Fruit fly (Drosophila melanogaster) whole organism, embryonic: Measurements from ENCODE around the gene Ubqn.
A peak's percentile ranks its signal among the peaks of the same experiment; 100 is the strongest.

Experiments used
- CG10209 ChIP-seq: fragments of 200-800 bp; sonication (Bioruptor generic); optimal IDR thresholded peaks from 3 replicates; lab custom pipeline; 2017; ENCODE audit warnings: missing biosample characterization, mild to moderate bottlenecking, missing genetic modification characterization, missing genetic modification reagents
- CG10274 ChIP-seq: fragments of 200-800 bp; sonication (Bioruptor generic); optimal IDR thresholded peaks from 3 replicates; lab custom pipeline; 2017; ENCODE audit warnings: missing biosample characterization, mild to moderate bottlenecking, missing genetic modification characterization
- CG10959 ChIP-seq: fragments of 200-800 bp; sonication (Bioruptor generic); IDR thresholded peaks from 2 replicates; pipeline ENCODE4 v1.3.6; 2022; ENCODE audit warnings: missing biosample characterization, missing genetic modification characterization
- CG12219 ChIP-seq: fragments of 200-800 bp; sonication (Bioruptor generic); optimal IDR thresholded peaks from 3 replicates; lab custom pipeline; 2018; ENCODE audit warnings: missing biosample characterization, mild to moderate bottlenecking, missing genetic modification characterization
- CG13123 ChIP-seq: fragments of 200-800 bp; sonication (Bioruptor generic); optimal IDR thresholded peaks from 2 replicates; lab custom pipeline; 2016; ENCODE audit warnings: missing biosample characterization, missing genetic modification characterization
- CG15269 ChIP-seq: fragments of 200-800 bp; sonication (Bioruptor generic); optimal IDR thresholded peaks from 2 replicates; lab custom pipeline; 2018; ENCODE audit warnings: missing biosample characterization, mild to moderate bottlenecking, missing genetic modification characterization, moderate library complexity
- CG1647 ChIP-seq: fragments of 200-800 bp; sonication (Bioruptor generic); optimal IDR thresholded peaks from 3 replicates; lab custom pipeline; 2016; ENCODE audit warnings: missing biosample characterization, missing genetic modification characterization
- CG17361 ChIP-seq: fragments of 200-800 bp; sonication (Bioruptor generic); IDR thresholded peaks from 3 replicates; pipeline ENCODE4 v1.3.6; 2022; ENCODE audit warnings: missing biosample characterization, missing genetic modification characterization
- CG1792 ChIP-seq: fragments of 200-800 bp; sonication (Bioruptor generic); optimal IDR thresholded peaks from 2 replicates; lab custom pipeline; 2016; ENCODE audit warnings: missing biosample characterization, missing genetic modification characterization
- CG18011 ChIP-seq: fragments of 200-800 bp; sonication (Bioruptor generic); optimal IDR thresholded peaks from 2 replicates; lab custom pipeline; 2017; ENCODE audit warnings: missing biosample characterization, missing genetic modification characterization, mild to moderate bottlenecking, moderate library complexity, missing genotype
- CG2712 ChIP-seq: fragments of 200-800 bp; optimal IDR thresholded peaks from 3 replicates; lab custom pipeline; 2019; ENCODE audit warnings: missing biosample characterization, mild to moderate bottlenecking, missing genetic modification characterization, moderate library complexity
- CG3163 ChIP-seq: fragments of 200-800 bp; sonication (Bioruptor generic); optimal IDR thresholded peaks from 3 replicates; lab custom pipeline; 2016; ENCODE audit warnings: missing biosample characterization, missing genetic modification characterization
- CG4328 ChIP-seq: fragments of 200-800 bp; sonication (Bioruptor generic); optimal IDR thresholded peaks from 3 replicates; lab custom pipeline; 2017; ENCODE audit warnings: missing biosample characterization, missing genetic modification reagents, missing genetic modification characterization
- CG6175 ChIP-seq: fragments of 200-800 bp; sonication (Bioruptor generic); IDR thresholded peaks from 3 replicates; pipeline ENCODE4 v1.3.6; 2022; ENCODE audit warnings: missing biosample characterization, missing genetic modification characterization
- CG6854 ChIP-seq: fragments of 200-800 bp; sonication (Bioruptor generic); optimal IDR thresholded peaks from 3 replicates; lab custom pipeline; 2017; ENCODE audit warnings: missing biosample characterization, mild to moderate bottlenecking, missing genetic modification characterization
- CG9876 ChIP-seq: fragments of 200-800 bp; sonication (Bioruptor generic); optimal IDR thresholded peaks from 2 replicates; lab custom pipeline; 2016; ENCODE audit warnings: missing biosample characterization, missing genetic modification characterization
- CG9932 ChIP-seq: fragments of 200-800 bp; sonication (Bioruptor generic); IDR thresholded peaks from 2 replicates; pipeline ENCODE4 v1.3.6; 2022; ENCODE audit warnings: missing biosample characterization, missing genetic modification characterization
- Dbx ChIP-seq: fragments of 200-800 bp; sonication (Bioruptor generic); IDR thresholded peaks from 3 replicates; pipeline ENCODE4 v1.3.6; 2022; ENCODE audit warnings: missing biosample characterization, missing genetic modification characterization
- Dip3 ChIP-seq: fragments of 200-800 bp; sonication (Bioruptor generic); optimal IDR thresholded peaks from 3 replicates; lab custom pipeline; 2016; ENCODE audit warnings: missing biosample characterization, missing genetic modification characterization
- Doc3 ChIP-seq: fragments of 200-800 bp; sonication (Bioruptor generic); IDR thresholded peaks from 3 replicates; pipeline ENCODE4 v1.3.6; 2022; ENCODE audit warnings: missing biosample characterization, missing genetic modification characterization; ENCODE audit not compliant: partially characterized antibody
- HLH4C ChIP-seq: fragments of 200-800 bp; sonication (Bioruptor generic); IDR thresholded peaks from 3 replicates; pipeline ENCODE4 v1.3.6; 2022; ENCODE audit warnings: missing biosample characterization, missing genetic modification characterization; ENCODE audit not compliant: partially characterized antibody
- Hmx ChIP-seq: fragments of 200-800 bp; sonication (Bioruptor generic); optimal IDR thresholded peaks from 2 replicates; lab custom pipeline; 2016; ENCODE audit warnings: missing biosample characterization, missing genetic modification characterization
- Hr39 ChIP-seq: fragments of >200 bp; optimal IDR thresholded peaks from 2 replicates; lab custom pipeline; 2017
- NC2α ChIP-seq: fragments of 200-800 bp; sonication (Bioruptor generic); optimal IDR thresholded peaks from 2 replicates; lab custom pipeline; 2016; ENCODE audit warnings: missing biosample characterization, missing genetic modification characterization
- NK7.1 ChIP-seq: fragments of 200-800 bp; sonication (Bioruptor generic); optimal IDR thresholded peaks from 3 replicates; lab custom pipeline; 2016; ENCODE audit warnings: missing biosample characterization, missing genetic modification characterization
- TFAM ChIP-seq: fragments of 200-800 bp; sonication (Bioruptor generic); optimal IDR thresholded peaks from 2 replicates; lab custom pipeline; 2017; ENCODE audit warnings: missing biosample characterization, missing genetic modification characterization, inconsistent platforms
- abd-A ChIP-seq: fragments of 200-800 bp; sonication (Bioruptor generic); optimal IDR thresholded peaks from 3 replicates; lab custom pipeline; 2019; ENCODE audit warnings: missing biosample characterization, mild to moderate bottlenecking, missing genetic modification characterization, moderate library complexity
- ara ChIP-seq: fragments of 200-800 bp; sonication (Bioruptor generic); IDR thresholded peaks from 2 replicates; pipeline ENCODE4 v1.3.6; 2022; ENCODE audit warnings: missing biosample characterization, missing genetic modification characterization
- cato ChIP-seq: fragments of 200-800 bp; sonication (Bioruptor generic); optimal IDR thresholded peaks from 2 replicates; lab custom pipeline; 2016; ENCODE audit warnings: missing biosample characterization, missing genetic modification characterization, borderline replicate concordance
- cg ChIP-seq: fragments of 200-800 bp; sonication (Bioruptor generic); optimal IDR thresholded peaks from 3 replicates; lab custom pipeline; 2019; ENCODE audit warnings: missing biosample characterization, mild to moderate bottlenecking, missing genetic modification characterization, moderate library complexity
- chif ChIP-seq, 2 experiments: fragments of 200-800 bp; sonication (Bioruptor generic); optimal IDR thresholded peaks; 3 replicates each; lab custom pipeline; 2016; ENCODE audit warnings: missing biosample characterization in 2 of 2, missing genetic modification characterization in 2 of 2
- ci ChIP-seq: fragments of 200-800 bp; sonication (Bioruptor generic); IDR thresholded peaks from 3 replicates; pipeline ENCODE4 v1.3.6; 2022; ENCODE audit warnings: missing biosample characterization, missing genetic modification characterization
- crc ChIP-seq: fragments of 200-800 bp; sonication (Bioruptor generic); optimal IDR thresholded peaks from 2 replicates; lab custom pipeline; 2016; ENCODE audit warnings: missing biosample characterization, missing genetic modification characterization
- dmrt11E ChIP-seq: fragments of 200-800 bp; sonication (Bioruptor generic); optimal IDR thresholded peaks from 3 replicates; lab custom pipeline; 2018; ENCODE audit warnings: missing biosample characterization, mild to moderate bottlenecking, missing genetic modification characterization, moderate library complexity
- dmrt99B ChIP-seq: fragments of 200-800 bp; sonication (Bioruptor generic); optimal IDR thresholded peaks from 2 replicates; lab custom pipeline; 2018; ENCODE audit warnings: missing biosample characterization, mild to moderate bottlenecking, missing genetic modification characterization, moderate library complexity
- gt ChIP-seq: fragments of 200-800 bp; sonication (Bioruptor generic); IDR thresholded peaks from 2 replicates; pipeline ENCODE4 v1.3.6; 2022; ENCODE audit warnings: missing biosample characterization, missing genetic modification characterization
- hb ChIP-seq: fragments of 200-800 bp; sonication (Bioruptor generic); IDR thresholded peaks from 3 replicates; pipeline ENCODE4 v1.3.6; 2022; ENCODE audit warnings: missing biosample characterization, missing genetic modification characterization; ENCODE audit not compliant: partially characterized antibody
- hbn ChIP-seq: fragments of 200-800 bp; sonication (Bioruptor generic); IDR thresholded peaks from 2 replicates; pipeline ENCODE4 v1.3.6; 2022; ENCODE audit warnings: missing biosample characterization, missing genetic modification characterization; ENCODE audit not compliant: partially characterized antibody
- mld ChIP-seq: fragments of 200-800 bp; sonication (Bioruptor generic); IDR thresholded peaks from 3 replicates; pipeline ENCODE4 v1.3.6; 2022; ENCODE audit warnings: missing biosample characterization, missing genetic modification characterization; ENCODE audit not compliant: partially characterized antibody
- pho ChIP-seq: fragments of 200-800 bp; sonication (Bioruptor generic); optimal IDR thresholded peaks from 2 replicates; lab custom pipeline; 2016; ENCODE audit warnings: missing biosample characterization, missing genetic modification characterization
- phol ChIP-seq: fragments of 200-800 bp; sonication (Bioruptor generic); optimal IDR thresholded peaks from 3 replicates; lab custom pipeline; 2018; ENCODE audit warnings: missing biosample characterization, mild to moderate bottlenecking, missing genetic modification characterization, moderate library complexity
- pita ChIP-seq: fragments of 200-800 bp; sonication (Bioruptor generic); optimal IDR thresholded peaks from 2 replicates; lab custom pipeline; 2017; ENCODE audit warnings: missing biosample characterization, mild to moderate bottlenecking, missing genetic modification characterization
- pum ChIP-seq: fragments of 200-800 bp; sonication (Bioruptor generic); optimal IDR thresholded peaks from 2 replicates; lab custom pipeline; 2016; ENCODE audit warnings: missing biosample characterization, missing genetic modification characterization
- rib ChIP-seq: fragments of 200-800 bp; sonication (Bioruptor generic); IDR thresholded peaks from 2 replicates; pipeline ENCODE4 v1.3.6; 2022; ENCODE audit warnings: missing biosample characterization, missing genetic modification characterization
- sim ChIP-seq: fragments of 200-800 bp; sonication (Bioruptor generic); IDR thresholded peaks from 2 replicates; pipeline ENCODE4 v1.3.6; 2022; ENCODE audit warnings: missing biosample characterization, missing genetic modification characterization
- so ChIP-seq: fragments of 200-800 bp; sonication (Bioruptor generic); IDR thresholded peaks from 3 replicates; pipeline ENCODE4 v1.3.6; 2022; ENCODE audit warnings: missing biosample characterization, missing genetic modification characterization
- sob ChIP-seq: fragments of 200-800 bp; sonication (Bioruptor generic); IDR thresholded peaks from 2 replicates; pipeline ENCODE4 v1.3.6; 2022; ENCODE audit warnings: missing biosample characterization, missing genetic modification characterization
- unc-4 ChIP-seq: fragments of 200-800 bp; sonication (Bioruptor generic); IDR thresholded peaks from 2 replicates; pipeline ENCODE4 v1.3.6; 2022; ENCODE audit warnings: missing biosample characterization, missing genetic modification characterization; ENCODE audit not compliant: partially characterized antibody
- wor ChIP-seq: fragments of 200-800 bp; sonication (Bioruptor generic); IDR thresholded peaks from 2 replicates; pipeline ENCODE4 v1.3.6; 2022; ENCODE audit warnings: missing biosample characterization, missing genetic modification characterization

The Ubqn gene

dm6 chrX:19692951-19693698, 9.5 kb downstream of the Ubqn start, which contains the start of gene Mer:
Mer (minus strand) TSS chrX:19693500.
- TF ChIP-seq CG9932 (GFP tag; lab: Robert Waterston, UW) (peak; percentile 76), rib (peak; percentile 62; the same call in 1 of the 2 replicates), CG18011 (GFP tag; lab: Kevin White, UChicago) (peak; percentile 64), NK7.1 (GFP tag; lab: Kevin White, UChicago) (peak; percentile 79), CG6175 (GFP tag; lab: Robert Waterston, UW) (peak; percentile 62; the same call in 1 of the 3 replicates), gt (GFP tag; lab: Robert Waterston, UW) (no peak), phol (tag; lab: Kevin White, UChicago) (peak; percentile 81), Doc3 (GFP tag; lab: Robert Waterston, UW) (no peak), CG1647 (GFP tag; lab: Kevin White, UChicago) (peak; percentile 62), cato (GFP tag; lab: Kevin White, UChicago) (peak; percentile 29), ara (GFP tag; lab: Robert Waterston, UW) (peak; percentile 78), unc-4 (GFP tag; lab: Robert Waterston, UW) (no peak), TFAM (GFP tag; lab: Kevin White, UChicago) (peak; percentile 11), dmrt99B (tag; lab: Kevin White, UChicago) (peak; percentile 84), Dip3 (peak; percentile 47), ci (GFP tag; lab: Robert Waterston, UW) (peak; percentile 89), sim (GFP tag; lab: Robert Waterston, UW) (peak; percentile 67), pho (GFP tag; lab: Kevin White, UChicago) (peak; percentile 72), CG12219 (peak; percentile 86), cg (no peak), wor (GFP tag; lab: Robert Waterston, UW) (peak; percentile 56; the same call in 1 of the 2 replicates), CG9876 (GFP tag; lab: Kevin White, UChicago) (peak; percentile 67), dmrt11E (tag; lab: Kevin White, UChicago) (peak; percentile 76), chif (GFP tag; optimal IDR thresholded peaks at IDR 0.05; lab: Kevin White, UChicago) (peak; percentile 69 to 85), CG6854 (GFP tag; lab: Kevin White, UChicago) (peak; percentile 75), CG1792 (GFP tag; lab: Kevin White, UChicago) (peak; percentile 71), hb (GFP tag; lab: Robert Waterston, UW) (no peak), CG10959 (GFP tag; lab: Robert Waterston, UW) (peak; percentile 66), CG13123 (GFP tag; lab: Kevin White, UChicago) (peak; percentile 40), CG17361 (GFP tag; lab: Robert Waterston, UW) (peak; percentile 79), CG15269 (tag; lab: Kevin White, UChicago) (peak; percentile 86), HLH4C (GFP tag; lab: Robert Waterston, UW) (no peak), so (peak; percentile 84; the same call in 1 of the 3 replicates), Hmx (GFP tag; lab: Kevin White, UChicago) (peak; percentile 49), hbn (GFP tag; lab: Robert Waterston, UW) (no peak), CG10274 (peak; percentile 54), mld (GFP tag; lab: Robert Waterston, UW) (no peak), pita (GFP tag; lab: Kevin White, UChicago) (no peak), abd-A (tag; lab: Kevin White, UChicago) (no peak), CG4328 (GFP tag; lab: Kevin White, UChicago) (peak; percentile 74), pum (GFP tag; lab: Kevin White, UChicago) (peak; percentile 78), Dbx (GFP tag; lab: Robert Waterston, UW) (peak; percentile 80; the same call in 2 of the 3 replicates), NC2α (GFP tag; lab: Kevin White, UChicago) (peak; percentile 46), Hr39 (no peak), crc (peak; percentile 82), CG2712 (tag; lab: Kevin White, UChicago) (peak; percentile 86), CG3163 (GFP tag; lab: Kevin White, UChicago) (peak; percentile 72), CG10209 (GFP tag; lab: Kevin White, UChicago) (peak; percentile 82), sob (peak; percentile 86)
